Worm (Caenorhabditis elegans) whole organism, L1 larva: ENCODE measurements around the gene F56D5.5.

ENCODE experiments used
- C16A3.4 ChIP-seq: fragments of 150-350 bp; optimal IDR thresholded peaks from 2 replicates; lab custom pipeline; 2014; ENCODE audit warnings: missing biosample characterization, missing genetic modification characterization
- C34B4.2 ChIP-seq: sonication (generic microtip); optimal IDR thresholded peaks from 2 replicates; lab custom pipeline; 2017; ENCODE audit warnings: mild to moderate bottlenecking, missing genetic modification characterization, missing compliant biosample characterization
- Y116A8C.19 ChIP-seq: sonication (generic microtip); optimal IDR thresholded peaks from 2 replicates; lab custom pipeline; 2016; ENCODE audit warnings: missing compliant biosample characterization, missing genetic modification characterization, borderline replicate concordance
- aha-1 ChIP-seq: fragments of 150-350 bp; optimal IDR thresholded peaks from 2 replicates; lab custom pipeline; 2014; ENCODE audit warnings: missing biosample characterization, missing genetic modification characterization
- alr-1 ChIP-seq: fragments of 200-800 bp; sonication (Bioruptor generic); optimal IDR thresholded peaks from 2 replicates; lab custom pipeline; 2018; ENCODE audit warnings: borderline replicate concordance, mild to moderate bottlenecking, missing genetic modification characterization, missing compliant biosample characterization
- aly-2 ChIP-seq: fragments of 150-350 bp; optimal IDR thresholded peaks from 2 replicates; lab custom pipeline; 2014; ENCODE audit warnings: missing biosample characterization, missing genetic modification characterization
- blmp-1 ChIP-seq: fragments of 150-350 bp; optimal IDR thresholded peaks from 2 replicates; lab custom pipeline; 2014; ENCODE audit warnings: missing biosample characterization, missing genetic modification characterization
- ceh-8 ChIP-seq: fragments of 200-800 bp; sonication (Bioruptor generic); optimal IDR thresholded peaks from 2 replicates; lab custom pipeline; 2018; ENCODE audit warnings: mild to moderate bottlenecking, missing genetic modification characterization, moderate library complexity, missing compliant biosample characterization
- ceh-82 ChIP-seq, 3 experiments: fragments of 150-350 bp in 1 of 3; sonication (generic microtip) in 2 of 3; optimal IDR thresholded peaks; 2 replicates each; lab custom pipeline; 2014 to 2017; ENCODE audit warnings: missing biosample characterization in 3 of 3, missing genetic modification characterization in 3 of 3
- ces-1 ChIP-seq: fragments of 150-350 bp; optimal IDR thresholded peaks from 2 replicates; lab custom pipeline; 2014; ENCODE audit warnings: missing biosample characterization, missing genetic modification reagents, missing genetic modification characterization
- dsc-1 ChIP-seq: sonication (generic microtip); optimal IDR thresholded peaks from 2 replicates; lab custom pipeline; 2016; ENCODE audit warnings: mild to moderate bottlenecking, missing genetic modification characterization, missing compliant biosample characterization
- egl-13 ChIP-seq: sonication (generic microtip); optimal IDR thresholded peaks from 2 replicates; lab custom pipeline; 2016; ENCODE audit warnings: missing genotype, missing genetic modification reagents, missing genetic modification characterization, missing compliant biosample characterization
- elt-2 ChIP-seq: sonication (generic microtip); optimal IDR thresholded peaks from 2 replicates; lab custom pipeline; 2016; ENCODE audit warnings: missing genetic modification characterization, mild to moderate bottlenecking, inconsistent platforms, missing compliant biosample characterization, missing genetic modification reagents
- fkh-10 ChIP-seq: sonication (generic microtip); optimal IDR thresholded peaks from 2 replicates; lab custom pipeline; 2017; ENCODE audit warnings: missing biosample characterization, missing genetic modification reagents, missing genetic modification characterization
- fkh-4 ChIP-seq: sonication (generic microtip); optimal IDR thresholded peaks from 2 replicates; lab custom pipeline; 2016; ENCODE audit warnings: missing compliant biosample characterization, missing genetic modification characterization, borderline replicate concordance
- fos-1 ChIP-seq: fragments of 150-350 bp; optimal IDR thresholded peaks from 2 replicates; lab custom pipeline; 2014; ENCODE audit warnings: missing biosample characterization, missing genetic modification characterization
- grh-1 ChIP-seq: fragments of 200-800 bp; sonication (Bioruptor generic); IDR thresholded peaks from 2 replicates; pipeline ENCODE4 v1.3.6; 2022; ENCODE audit warnings: missing genetic modification reagents, missing genetic modification characterization, missing compliant biosample characterization
- lin-13 ChIP-seq: fragments of 150-350 bp; optimal IDR thresholded peaks from 2 replicates; lab custom pipeline; 2014; ENCODE audit warnings: missing biosample characterization, missing genetic modification reagents, missing genetic modification characterization
- lin-14 ChIP-seq: fragments of 200-800 bp; sonication (Bioruptor generic); optimal IDR thresholded peaks from 2 replicates; lab custom pipeline; 2018; ENCODE audit warnings: mild to moderate bottlenecking, missing genetic modification characterization, moderate library complexity, missing compliant biosample characterization
- lin-15B ChIP-seq: fragments of 150-350 bp; sonication (generic microtip); optimal IDR thresholded peaks from 3 replicates; lab custom pipeline; 2014; ENCODE audit warnings: missing biosample characterization, missing genetic modification characterization
- lin-39 ChIP-seq: fragments of 150-350 bp; optimal IDR thresholded peaks from 2 replicates; lab custom pipeline; 2014; ENCODE audit warnings: missing biosample characterization, missing genetic modification reagents, missing genetic modification characterization
- lir-3 ChIP-seq: sonication (generic microtip); optimal IDR thresholded peaks from 2 replicates; lab custom pipeline; 2016; ENCODE audit warnings: mild to moderate bottlenecking, missing genetic modification characterization, moderate library complexity, missing compliant biosample characterization; ENCODE audit not compliant: poor library complexity
- mdl-1 ChIP-seq, 2 experiments: fragments of 150-350 bp; optimal IDR thresholded peaks; 2 replicates each; lab custom pipeline; 2014 to 2017; ENCODE audit warnings: missing biosample characterization in 2 of 2, missing genetic modification characterization in 2 of 2, inconsistent platforms in 1 of 2
- mef-2 ChIP-seq: fragments of 150-350 bp; optimal IDR thresholded peaks from 2 replicates; lab custom pipeline; 2014; ENCODE audit warnings: missing biosample characterization, missing genetic modification characterization
- nhr-11 ChIP-seq: fragments of 150-350 bp; optimal IDR thresholded peaks from 2 replicates; lab custom pipeline; 2014; ENCODE audit warnings: missing biosample characterization, missing genetic modification characterization
- nhr-19 ChIP-seq: fragments of 200-800 bp; sonication (Bioruptor generic); conservative IDR thresholded peaks from 2 replicates; pipeline ENCODE4 v1.3.6; 2022; ENCODE audit warnings: missing genetic modification characterization, missing compliant biosample characterization
- nhr-20 ChIP-seq: sonication (generic microtip); optimal IDR thresholded peaks from 2 replicates; lab custom pipeline; 2016; ENCODE audit warnings: mild to moderate bottlenecking, missing genetic modification characterization, missing compliant biosample characterization
- nhr-237 ChIP-seq: fragments of 150-350 bp; optimal IDR thresholded peaks from 2 replicates; lab custom pipeline; 2014; ENCODE audit warnings: missing biosample characterization, missing genetic modification characterization
- nhr-76 ChIP-seq: sonication (generic microtip); optimal IDR thresholded peaks from 2 replicates; lab custom pipeline; 2017; ENCODE audit warnings: missing biosample characterization, missing genetic modification characterization
- nhr-77 ChIP-seq: fragments of 150-350 bp; optimal IDR thresholded peaks from 2 replicates; lab custom pipeline; 2014; ENCODE audit warnings: missing biosample characterization, missing genetic modification characterization
- nhr-85 ChIP-seq: sonication (generic microtip); peaks from one replicate; lab custom pipeline; 2016; ENCODE audit warnings: missing genetic modification characterization, inconsistent platforms, missing compliant biosample characterization
- nhr-90 ChIP-seq: sonication (generic microtip); optimal IDR thresholded peaks from 2 replicates; lab custom pipeline; 2016; ENCODE audit warnings: mild to moderate bottlenecking, missing genetic modification characterization, missing compliant biosample characterization; ENCODE audit not compliant: poor library complexity
- pax-3 ChIP-seq: fragments of 200-800 bp; sonication (Bioruptor generic); optimal IDR thresholded peaks from 2 replicates; lab custom pipeline; 2018; ENCODE audit warnings: mild to moderate bottlenecking, missing genetic modification characterization, moderate library complexity, missing compliant biosample characterization
- rnt-1 ChIP-seq: sonication (generic microtip); optimal IDR thresholded peaks from 2 replicates; lab custom pipeline; 2016; ENCODE audit warnings: mild to moderate bottlenecking, missing genetic modification characterization, moderate library complexity, missing compliant biosample characterization
- snpc-4 ChIP-seq: fragments of 150-350 bp; optimal IDR thresholded peaks from 2 replicates; lab custom pipeline; 2014; ENCODE audit warnings: missing biosample characterization, missing genetic modification characterization
- snu-23 ChIP-seq: sonication (generic microtip); optimal IDR thresholded peaks from 2 replicates; lab custom pipeline; 2016; ENCODE audit warnings: missing genetic modification characterization, missing compliant biosample characterization
- swsn-7 ChIP-seq: sonication (generic microtip); optimal IDR thresholded peaks from 2 replicates; lab custom pipeline; 2016; ENCODE audit warnings: missing genetic modification characterization, missing compliant biosample characterization
- tbx-2 ChIP-seq: sonication (generic microtip); optimal IDR thresholded peaks from 2 replicates; lab custom pipeline; 2016; ENCODE audit warnings: missing genetic modification characterization, missing compliant biosample characterization
- unc-30 ChIP-seq: sonication (generic microtip); optimal IDR thresholded peaks from 2 replicates; lab custom pipeline; 2017; ENCODE audit warnings: missing biosample characterization, missing genetic modification characterization
- unc-62 ChIP-seq: fragments of 150-350 bp; optimal IDR thresholded peaks from 2 replicates; lab custom pipeline; 2014; ENCODE audit warnings: missing biosample characterization, missing genetic modification reagents, missing genetic modification characterization
- unc-86 ChIP-seq: sonication (generic microtip); optimal IDR thresholded peaks from 2 replicates; lab custom pipeline; 2016; ENCODE audit warnings: missing genetic modification characterization, missing compliant biosample characterization
- xbp-1 ChIP-seq: sonication (generic microtip); optimal IDR thresholded peaks from 2 replicates; lab custom pipeline; 2016; ENCODE audit warnings: missing genetic modification characterization, missing compliant biosample characterization
- zag-1 ChIP-seq: fragments of 150-350 bp; optimal IDR thresholded peaks from 2 replicates; lab custom pipeline; 2014; ENCODE audit warnings: missing biosample characterization, missing genetic modification characterization
- ztf-11 ChIP-seq, 2 experiments: sonication (generic microtip); optimal IDR thresholded peaks; 2 replicates each; lab custom pipeline; 2016 to 2017; ENCODE audit warnings: missing genetic modification characterization in 2 of 2, missing biosample characterization in 1 of 2, missing compliant biosample characterization in 1 of 2
- ztf-4 ChIP-seq: fragments of 150-350 bp; optimal IDR thresholded peaks from 2 replicates; lab custom pipeline; 2014; ENCODE audit warnings: missing biosample characterization, missing genetic modification characterization

Gene F56D5.5

DNA sequence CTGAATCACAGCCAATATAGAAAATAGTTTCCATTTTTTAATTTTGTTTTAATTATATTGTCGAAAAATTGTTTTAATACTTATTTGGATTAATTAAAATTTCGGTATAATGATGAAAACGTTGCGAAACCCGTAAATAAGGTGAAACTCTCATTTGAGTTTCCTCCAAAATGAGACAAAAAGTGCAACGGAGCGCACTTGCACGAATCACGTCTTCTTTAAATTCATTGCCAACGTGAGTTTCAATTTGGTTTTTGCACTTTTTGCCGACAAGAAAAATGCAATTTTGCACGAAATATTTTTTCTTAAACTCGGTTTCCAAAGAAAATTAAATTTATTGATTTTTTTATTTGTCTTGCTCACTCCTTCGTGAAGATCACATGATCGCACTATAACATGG is 21.9 kb downstream of the F56D5.5 start, which contains the start of gene daf-15 (continued):
- TF ChIP-seq Y116A8C.19 (tag; lab: Kevin White, UChicago), result no peak
- TF ChIP-seq C16A3.4 (tag; lab: Kevin White, UChicago), result peak; percentile 68
- TF ChIP-seq zag-1 (tag; lab: Kevin White, UChicago), result no peak
- TF ChIP-seq rnt-1 (tag; lab: Kevin White, UChicago), result peak; percentile 64
- peak; percentile 68 for TF ChIP-seq xbp-1 (tag; lab: Kevin White, UChicago)
- TF ChIP-seq nhr-76 (tag; lab: Kevin White, UChicago), result no peak
- peak; percentile 13 for TF ChIP-seq lin-15B (tag; lab: Kevin White, UChicago)
- TF ChIP-seq snpc-4 (tag; lab: Kevin White, UChicago), result peak; percentile 23
- peak; percentile 35 for TF ChIP-seq dsc-1 (tag; lab: Kevin White, UChicago)
- TF ChIP-seq C34B4.2 (tag; lab: Kevin White, UChicago), result no peak
- no peak for TF ChIP-seq fkh-4 (tag; lab: Kevin White, UChicago)
- no peak for TF ChIP-seq nhr-237
- no peak for TF ChIP-seq ztf-11 (tag; optimal IDR thresholded peaks at IDR 0.05; lab: Kevin White, UChicago)
- peak; percentile 42 for TF ChIP-seq blmp-1 (tag; lab: Kevin White, UChicago)
- TF ChIP-seq mdl-1 (tag; optimal IDR thresholded peaks at IDR 0.05; lab: Kevin White, UChicago), result peak in 1 of 2 experiments; percentile 50
- peak; percentile 36 for TF ChIP-seq lin-39 (tag; lab: Kevin White, UChicago)
- TF ChIP-seq alr-1 (tag; lab: Kevin White, UChicago), result no peak
- TF ChIP-seq snu-23 (GFP tag; lab: Kevin White, UChicago), result peak; percentile 69
- peak; percentile 48 for TF ChIP-seq nhr-20
- no peak for TF ChIP-seq elt-2 (tag; lab: Kevin White, UChicago)
- TF ChIP-seq ceh-82 (tag; optimal IDR thresholded peaks at IDR 0.05; lab: Kevin White, UChicago), result peak in 2 of 3 experiments; percentile 20 to 78
- peak; percentile 5 for TF ChIP-seq aly-2
- TF ChIP-seq tbx-2 (tag; lab: Kevin White, UChicago), result peak; percentile 59
- TF ChIP-seq mef-2 (tag; lab: Kevin White, UChicago), result no peak
- no peak for TF ChIP-seq pax-3 (tag; lab: Kevin White, UChicago)
- no peak for TF ChIP-seq fos-1 (tag; lab: Kevin White, UChicago)
- TF ChIP-seq unc-86 (tag; lab: Kevin White, UChicago), result peak; percentile 41
- no peak for TF ChIP-seq unc-30
- peak; percentile 80 for TF ChIP-seq nhr-85 (tag; lab: Kevin White, UChicago)
- peak; percentile 28 for TF ChIP-seq nhr-90 (tag; lab: Kevin White, UChicago)
- peak; percentile 35 for TF ChIP-seq nhr-19
- no peak for TF ChIP-seq unc-62 (GFP tag; lab: Kevin White, UChicago)
- peak; percentile 40 for TF ChIP-seq lin-13 (GFP tag; lab: Kevin White, UChicago)
- no peak for TF ChIP-seq ztf-4
- TF ChIP-seq aha-1 (tag; lab: Kevin White, UChicago), result no peak
- no peak for TF ChIP-seq lin-14 (GFP tag; lab: Kevin White, UChicago)
- peak; percentile 45 for TF ChIP-seq swsn-7
- 0 out of 2 replicates have a peak, but pooled peaks have one; percentile 6 for TF ChIP-seq grh-1 (GFP tag; lab: Robert Waterston, UW)
- TF ChIP-seq nhr-11 (tag; lab: Kevin White, UChicago), result no peak
- TF ChIP-seq nhr-77 (tag; lab: Kevin White, UChicago), result peak; percentile 13
- no peak for TF ChIP-seq ces-1

DNA sequence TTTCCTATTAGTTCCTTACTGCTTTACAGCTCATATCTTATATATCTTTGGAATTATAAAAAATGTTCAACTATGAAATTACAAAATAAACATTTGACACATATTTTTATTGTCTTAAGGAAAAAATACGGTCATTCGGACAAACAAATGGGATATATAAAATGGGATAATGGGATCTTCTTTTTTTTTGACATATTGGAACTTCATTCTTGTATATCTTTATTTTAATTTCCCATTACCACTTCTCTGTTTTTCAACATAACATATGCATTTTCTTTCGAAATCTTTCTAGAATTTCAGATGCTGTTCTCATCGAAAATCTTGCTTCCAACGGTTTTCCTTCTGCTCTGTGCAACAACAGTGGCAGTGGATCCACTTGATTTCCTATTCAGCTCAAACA is 23.1 kb downstream of the F56D5.5 start, which contains the start of gene C10C5.7:
Gene C10C5.7 (plus strand): TSS at position 301 of the 400 bp plus-strand sequence.
- no peak for TF ChIP-seq egl-13
- TF ChIP-seq ceh-8, result no peak
- TF ChIP-seq dsc-1 (tag; lab: Kevin White, UChicago), result no peak
- no peak for TF ChIP-seq unc-86 (tag; lab: Kevin White, UChicago)
- no peak for TF ChIP-seq ztf-4
- no peak for TF ChIP-seq fkh-10
- no peak for TF ChIP-seq lir-3 (tag; lab: Kevin White, UChicago)
